Worm (Caenorhabditis elegans) whole organism, early embryonic: ENCODE data around the gene srx-65.

ENCODE experiments used
- B0310.2 ChIP-seq: sonication (generic microtip); optimal IDR thresholded peaks from 2 replicates; lab custom pipeline; 2016; ENCODE audit warnings: mild to moderate bottlenecking, missing genetic modification characterization, missing compliant biosample characterization
- F13C5.2 ChIP-seq: sonication (generic microtip); optimal IDR thresholded peaks from 2 replicates; lab custom pipeline; 2017; ENCODE audit warnings: mild to moderate bottlenecking, missing genetic modification characterization, inconsistent platforms, missing compliant biosample characterization
- aly-1 ChIP-seq: sonication (generic microtip); optimal IDR thresholded peaks from 2 replicates; lab custom pipeline; 2016; ENCODE audit warnings: missing genetic modification characterization, missing compliant biosample characterization
- ama-1 ChIP-seq: fragments of 150-350 bp; optimal IDR thresholded peaks from 2 replicates; lab custom pipeline; 2014
- ceh-13 ChIP-seq: fragments of 200-800 bp; sonication (Bioruptor generic); optimal IDR thresholded peaks from 2 replicates; lab custom pipeline; 2018; ENCODE audit warnings: mild to moderate bottlenecking, missing genetic modification characterization, missing compliant biosample characterization
- ceh-36 ChIP-seq: sonication (generic microtip); optimal IDR thresholded peaks from 2 replicates; lab custom pipeline; 2016; ENCODE audit warnings: missing genetic modification characterization, inconsistent platforms, missing compliant biosample characterization
- ets-7 ChIP-seq: sonication (generic microtip); optimal IDR thresholded peaks from 2 replicates; lab custom pipeline; 2016; ENCODE audit warnings: missing genotype, missing genetic modification characterization, missing compliant biosample characterization
- flt-1 ChIP-seq: fragments of 200-800 bp; sonication (Bioruptor generic); IDR thresholded peaks from 2 replicates; pipeline ENCODE4 v1.3.6; 2022; ENCODE audit warnings: missing genetic modification characterization, missing compliant biosample characterization
- hmbx-1 ChIP-seq: sonication (generic microtip); optimal IDR thresholded peaks from 2 replicates; lab custom pipeline; 2016; ENCODE audit warnings: mild to moderate bottlenecking, missing genetic modification characterization, missing compliant biosample characterization
- hmg-4 ChIP-seq: fragments of 200-800 bp; sonication (Bioruptor generic); optimal IDR thresholded peaks from 2 replicates; lab custom pipeline; 2018; ENCODE audit warnings: mild to moderate bottlenecking, missing genetic modification characterization, missing compliant biosample characterization
- hnd-1 ChIP-seq: sonication (generic microtip); optimal IDR thresholded peaks from 2 replicates; lab custom pipeline; 2016; ENCODE audit warnings: missing genetic modification characterization, missing compliant biosample characterization
- pes-1 ChIP-seq: fragments of 200-800 bp; sonication (Bioruptor generic); IDR thresholded peaks from 2 replicates; pipeline ENCODE4 v1.3.6; 2022; ENCODE audit warnings: missing genetic modification reagents, missing genetic modification characterization, missing compliant biosample characterization
- scrt-1 ChIP-seq: fragments of 200-800 bp; sonication (Bioruptor generic); IDR thresholded peaks from 2 replicates; pipeline ENCODE4 v1.3.6; 2022; ENCODE audit warnings: missing genetic modification characterization, missing compliant biosample characterization
- sea-1 ChIP-seq: fragments of 200-800 bp; sonication (Bioruptor generic); conservative IDR thresholded peaks from 2 replicates; pipeline ENCODE4 v1.3.6; 2022; ENCODE audit warnings: missing genetic modification characterization, missing compliant biosample characterization
- tbx-11 ChIP-seq: fragments of 200-800 bp; sonication (Bioruptor generic); IDR thresholded peaks from 2 replicates; pipeline ENCODE4 v1.3.6; 2022; ENCODE audit warnings: missing genetic modification characterization, missing compliant biosample characterization
- tbx-37 ChIP-seq: fragments of 200-800 bp; sonication (Bioruptor generic); conservative IDR thresholded peaks from 2 replicates; pipeline ENCODE4 v1.3.6; 2022; ENCODE audit warnings: missing genetic modification reagents, missing genetic modification characterization, missing compliant biosample characterization
- tra-4 ChIP-seq: sonication (generic microtip); optimal IDR thresholded peaks from 2 replicates; lab custom pipeline; 2017; ENCODE audit warnings: missing genetic modification characterization, missing compliant biosample characterization

The srx-65 gene

ce11 chrV:3891919-3892318 lies 29.8 kb upstream of the srx-65 start, which contains the start of gene C17E7.12:
C17E7.12 (minus strand) TSS chrV:3892019.
- TF ChIP-seq tra-4 (no peak), F13C5.2 (no peak), sea-1 (no peak), hnd-1 (tag; lab: Kevin White, UChicago) (no peak), aly-1 (no peak), ceh-13 (GFP tag; lab: Kevin White, UChicago) (no peak), pes-1 (GFP tag; lab: Robert Waterston, UW) (no peak), hmg-4 (no peak), ama-1 (lab: Kevin White, UChicago) (no peak), ets-7 (no peak), ceh-36 (tag; lab: Kevin White, UChicago) (no peak), hmbx-1 (no peak), scrt-1 (no peak)

- TF ChIP-seq hmg-4 (no peak), aly-1 (no peak), ceh-36 (tag; lab: Kevin White, UChicago) (no peak), B0310.2 (tag; lab: Kevin White, UChicago) (no peak), flt-1 (GFP tag; lab: Robert Waterston, UW) (no peak), hnd-1 (tag; lab: Kevin White, UChicago) (no peak), sea-1 (no peak), ama-1 (lab: Kevin White, UChicago) (no peak), tbx-11 (GFP tag; lab: Robert Waterston, UW) (no peak), ceh-13 (GFP tag; lab: Kevin White, UChicago) (no peak)
These were observed 29.3 kb upstream of the srx-65 start, which contains the start of gene C17E7.4 for ce11 chrV:3892361-3892904. C17E7.4 (plus strand) TSS chrV:3892854.

ce11 chrV:3894661-3895060 lies 27.1 kb upstream of the srx-65 start, which contains the start of gene sre-9:
sre-9 (plus strand) TSS chrV:3894961.
- TF ChIP-seq pes-1 (GFP tag; lab: Robert Waterston, UW) (no peak), ceh-13 (GFP tag; lab: Kevin White, UChicago) (no peak), hmg-4 (no peak), ets-7 (no peak), hmbx-1 (no peak), flt-1 (GFP tag; lab: Robert Waterston, UW) (no peak), sea-1 (no peak), hnd-1 (tag; lab: Kevin White, UChicago) (no peak), tra-4 (no peak), scrt-1 (no peak), aly-1 (no peak), tbx-37 (GFP tag; lab: Robert Waterston, UW) (no peak), B0310.2 (tag; lab: Kevin White, UChicago) (no peak), ama-1 (lab: Kevin White, UChicago) (no peak), tbx-11 (GFP tag; lab: Robert Waterston, UW) (no peak), F13C5.2 (no peak)

- no peak for TF ChIP-seq pes-1 (GFP tag; lab: Robert Waterston, UW)
- no peak for TF ChIP-seq ceh-36 (tag; lab: Kevin White, UChicago)
- TF ChIP-seq B0310.2 (tag; lab: Kevin White, UChicago): no peak
- no peak for TF ChIP-seq tbx-37 (GFP tag; lab: Robert Waterston, UW)
These were observed 25.7 kb upstream of the srx-65 start for ce11 chrV:3896018-3896417.

- TF ChIP-seq flt-1 (GFP tag; lab: Robert Waterston, UW) (no peak), aly-1 (no peak), tbx-11 (GFP tag; lab: Robert Waterston, UW) (no peak), ets-7 (no peak), tbx-37 (GFP tag; lab: Robert Waterston, UW) (no peak), scrt-1 (no peak), sea-1 (no peak), tra-4 (no peak), ceh-13 (GFP tag; lab: Kevin White, UChicago) (no peak), ama-1 (lab: Kevin White, UChicago) (no peak), hmg-4 (no peak)
These were observed 21.6 kb upstream of the srx-65 start, which contains the start of gene irld-22 for ce11 chrV:3900102-3900501. irld-22 (minus strand) TSS chrV:3900202.

ce11 chrV:3902458-3903157 lies 19.1 kb upstream of the srx-65 start, which contains the start of the genes str-229 and srh-190:
str-229 (minus strand) TSS chrV:3902558.
srh-190 (plus strand) TSS chrV:3903107.
- TF ChIP-seq tbx-11 (GFP tag; lab: Robert Waterston, UW): no peak
- no peak for TF ChIP-seq tbx-37 (GFP tag; lab: Robert Waterston, UW)
- no peak for TF ChIP-seq hnd-1 (tag; lab: Kevin White, UChicago)
- TF ChIP-seq sea-1: no peak
- no peak for TF ChIP-seq aly-1
- no peak for TF ChIP-seq scrt-1
- TF ChIP-seq flt-1 (GFP tag; lab: Robert Waterston, UW): no peak
- TF ChIP-seq ets-7: no peak

- no peak for TF ChIP-seq pes-1 (GFP tag; lab: Robert Waterston, UW)
- TF ChIP-seq tbx-37 (GFP tag; lab: Robert Waterston, UW): no peak
- no peak for TF ChIP-seq aly-1
- no peak for TF ChIP-seq flt-1 (GFP tag; lab: Robert Waterston, UW)
These were observed 18.3 kb upstream of the srx-65 start for ce11 chrV:3903424-3903823.

- TF ChIP-seq ama-1 (lab: Kevin White, UChicago) (no peak), flt-1 (GFP tag; lab: Robert Waterston, UW) (no peak), tra-4 (no peak), B0310.2 (tag; lab: Kevin White, UChicago) (no peak), ceh-13 (GFP tag; lab: Kevin White, UChicago) (no peak), aly-1 (no peak), scrt-1 (no peak), ets-7 (no peak), tbx-11 (GFP tag; lab: Robert Waterston, UW) (no peak), hmbx-1 (no peak), sea-1 (no peak)
These were observed 15.9 kb upstream of the srx-65 start, which contains the start of gene nhr-156 for ce11 chrV:3905841-3906240. nhr-156 (plus strand) TSS chrV:3906106.
